Worm (Caenorhabditis elegans) whole organism, L1 larva: ENCODE data around the gene col-99.

Source experiments
- aha-1 ChIP-seq: fragments of 150-350 bp; optimal IDR thresholded peaks from 2 replicates; lab custom pipeline; 2014; ENCODE audit warnings: missing biosample characterization, missing genetic modification characterization
- aly-2 ChIP-seq: fragments of 150-350 bp; optimal IDR thresholded peaks from 2 replicates; lab custom pipeline; 2014; ENCODE audit warnings: missing biosample characterization, missing genetic modification characterization
- ama-1 ChIP-seq: fragments of 150-350 bp; optimal IDR thresholded peaks from 2 replicates; lab custom pipeline; 2014
- ceh-63 ChIP-seq: fragments of 200-800 bp; sonication (Bioruptor generic); optimal IDR thresholded peaks from 2 replicates; lab custom pipeline; 2018; ENCODE audit warnings: mild to moderate bottlenecking, missing genetic modification characterization, missing compliant biosample characterization
- dpl-1 ChIP-seq, 3 experiments: fragments of 150-350 bp in 2 of 3; sonication (generic microtip) in 1 of 3; optimal IDR thresholded peaks; 2 replicates each; lab custom pipeline; 2014 to 2017; ENCODE audit warnings: missing biosample characterization in 3 of 3, missing genetic modification characterization in 3 of 3, missing genetic modification reagents in 3 of 3
- elt-2 ChIP-seq: sonication (generic microtip); optimal IDR thresholded peaks from 2 replicates; lab custom pipeline; 2016; ENCODE audit warnings: missing genetic modification characterization, mild to moderate bottlenecking, inconsistent platforms, missing compliant biosample characterization, missing genetic modification reagents
- elt-3 ChIP-seq, 6 experiments: fragments of 150-350 bp in 1 of 6; sonication (generic microtip); optimal IDR thresholded peaks; 2 replicates each; lab custom pipeline; 2017 to 2018; ENCODE audit warnings: missing biosample characterization in 6 of 6, missing genetic modification characterization in 6 of 6, inconsistent platforms in 1 of 6
- jun-1 ChIP-seq: fragments of 150-350 bp; optimal IDR thresholded peaks from 2 replicates; lab custom pipeline; 2014; ENCODE audit warnings: missing biosample characterization, missing genetic modification reagents, missing genetic modification characterization
- nhr-237 ChIP-seq: fragments of 150-350 bp; optimal IDR thresholded peaks from 2 replicates; lab custom pipeline; 2014; ENCODE audit warnings: missing biosample characterization, missing genetic modification characterization
- nhr-28 ChIP-seq: fragments of 150-350 bp; optimal IDR thresholded peaks from 2 replicates; lab custom pipeline; 2014; ENCODE audit warnings: missing biosample characterization, missing genetic modification characterization
- pag-3 ChIP-seq: sonication (generic microtip); optimal IDR thresholded peaks from 2 replicates; lab custom pipeline; 2017; ENCODE audit warnings: missing genetic modification characterization, mild to moderate bottlenecking, missing compliant biosample characterization, antibody characterized with exemption, borderline replicate concordance; ENCODE audit not compliant: insufficient read depth
- unc-62 ChIP-seq: fragments of 150-350 bp; optimal IDR thresholded peaks from 2 replicates; lab custom pipeline; 2014; ENCODE audit warnings: missing biosample characterization, missing genetic modification reagents, missing genetic modification characterization
- zag-1 ChIP-seq: fragments of 150-350 bp; optimal IDR thresholded peaks from 2 replicates; lab custom pipeline; 2014; ENCODE audit warnings: missing biosample characterization, missing genetic modification characterization

- no peak for TF ChIP-seq aha-1 (tag; lab: Kevin White, UChicago)
- TF ChIP-seq nhr-28 (tag; lab: Kevin White, UChicago) = no peak
- TF ChIP-seq ama-1 = no peak
- no peak for TF ChIP-seq nhr-237 (tag; lab: Kevin White, UChicago)
- TF ChIP-seq dpl-1 (GFP tag; optimal IDR thresholded peaks at IDR 0.05; lab: Kevin White, UChicago) = no peak
- TF ChIP-seq elt-3 (tag; optimal IDR thresholded peaks at IDR 0.05; lab: Kevin White, UChicago) = no peak
- no peak for TF ChIP-seq zag-1
- TF ChIP-seq ceh-63 (GFP tag; lab: Kevin White, UChicago) = no peak
- TF ChIP-seq jun-1 (tag; lab: Kevin White, UChicago) = no peak
- TF ChIP-seq unc-62 (GFP tag; lab: Kevin White, UChicago) = no peak
- no peak for TF ChIP-seq aly-2
- TF ChIP-seq elt-2 (tag; lab: Kevin White, UChicago) = no peak
- TF ChIP-seq pag-3 (tag; lab: Kevin White, UChicago) = no peak
Measured at ce11 chrIV:177487-177886, 29.8 kb upstream of the col-99 start.
